Fruit fly (Drosophila melanogaster) S2 (cell line): ENCODE measurements around the gene CG11905.
"Not testable (repeated sequence)": the region's sequence is repeated elsewhere in the genome, so short reads cannot be mapped to it uniquely, and the experiment has no call there.

Experiments
- CG8478 ChIP-seq: fragments of >200 bp; optimal IDR thresholded peaks from 2 replicates; lab custom pipeline; 2018
- CTCF ChIP-seq, 2 experiments: fragments of >200 bp; optimal IDR thresholded peaks; 2 replicates each; lab custom pipeline; 2018

Gene CG11905

DNA sequence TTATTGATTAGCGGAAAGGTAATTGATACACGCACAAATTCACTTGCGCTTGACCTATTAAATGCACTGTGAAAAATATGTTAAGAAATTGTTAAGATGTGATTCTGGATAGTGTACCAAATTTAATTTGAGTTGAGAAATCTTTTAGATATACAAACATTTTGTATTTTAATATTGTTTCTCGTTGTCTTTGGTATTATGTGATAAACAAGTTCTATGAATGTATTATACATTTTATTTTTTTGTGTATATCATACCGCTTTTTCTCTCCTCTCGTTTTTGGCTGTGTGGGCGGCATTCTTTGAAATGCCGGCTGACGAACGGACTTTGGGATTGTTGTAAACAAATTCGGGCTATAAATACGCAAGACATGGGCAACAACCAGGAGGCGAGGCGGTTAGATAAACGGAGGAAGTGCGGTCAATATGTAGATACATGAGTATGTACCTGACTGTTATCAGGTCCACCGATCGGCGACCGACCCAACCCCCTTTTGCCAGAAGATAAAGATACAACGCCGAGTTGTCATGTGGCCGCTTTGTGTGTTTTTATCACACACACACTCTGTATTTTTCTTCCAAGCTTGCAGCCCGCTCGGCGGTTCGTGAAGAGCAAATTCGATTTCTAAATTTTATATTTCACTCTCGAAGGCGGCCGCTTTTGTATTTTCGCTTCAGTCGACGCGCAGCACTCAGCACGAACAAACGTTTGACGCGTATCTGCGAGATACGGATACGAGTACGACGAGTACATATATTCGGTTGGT is 21.6 kb upstream of the CG11905 start:
- no peak for TF ChIP-seq CG8478
- TF ChIP-seq CTCF (optimal IDR thresholded peaks at IDR 0.05; lab: Kevin White, UChicago) = no peak

DNA sequence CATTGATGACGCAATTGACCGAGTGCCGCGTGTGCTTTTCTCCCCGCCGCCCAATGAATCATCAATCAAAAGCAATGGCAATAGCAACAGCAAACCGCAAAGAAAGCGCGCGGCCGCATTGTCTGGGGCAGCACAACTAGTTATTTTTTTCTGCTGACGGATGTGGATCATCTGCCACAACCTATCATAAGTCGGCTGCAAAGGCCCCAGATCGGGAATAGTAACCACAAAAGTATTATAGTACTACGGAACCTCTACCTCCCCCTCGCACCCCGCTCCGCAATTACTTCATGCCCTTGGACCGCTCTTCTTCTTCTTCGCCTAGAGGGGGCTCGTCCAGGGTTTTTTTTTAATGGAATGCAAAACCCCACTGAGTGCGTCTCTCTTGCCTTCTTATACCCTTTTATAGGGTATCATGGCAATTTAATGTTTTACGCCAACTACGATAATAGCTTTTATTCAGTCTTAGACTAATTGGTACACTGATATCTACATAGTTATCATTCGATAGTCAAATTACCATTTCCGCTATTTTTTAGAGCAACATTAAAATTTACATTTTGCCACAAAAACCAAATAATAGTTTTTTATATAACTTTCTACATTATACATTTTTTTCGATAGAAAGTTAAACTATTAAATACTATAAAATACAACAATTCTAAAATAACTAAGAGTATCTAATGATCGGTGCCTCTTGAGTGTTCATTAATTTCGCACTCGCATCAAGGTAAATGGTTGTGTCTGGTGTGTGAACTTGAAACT is 20.8 kb upstream of the CG11905 start:
- no peak for TF ChIP-seq CG8478
- no peak for TF ChIP-seq CTCF (optimal IDR thresholded peaks at IDR 0.05; lab: Kevin White, UChicago)

DNA sequence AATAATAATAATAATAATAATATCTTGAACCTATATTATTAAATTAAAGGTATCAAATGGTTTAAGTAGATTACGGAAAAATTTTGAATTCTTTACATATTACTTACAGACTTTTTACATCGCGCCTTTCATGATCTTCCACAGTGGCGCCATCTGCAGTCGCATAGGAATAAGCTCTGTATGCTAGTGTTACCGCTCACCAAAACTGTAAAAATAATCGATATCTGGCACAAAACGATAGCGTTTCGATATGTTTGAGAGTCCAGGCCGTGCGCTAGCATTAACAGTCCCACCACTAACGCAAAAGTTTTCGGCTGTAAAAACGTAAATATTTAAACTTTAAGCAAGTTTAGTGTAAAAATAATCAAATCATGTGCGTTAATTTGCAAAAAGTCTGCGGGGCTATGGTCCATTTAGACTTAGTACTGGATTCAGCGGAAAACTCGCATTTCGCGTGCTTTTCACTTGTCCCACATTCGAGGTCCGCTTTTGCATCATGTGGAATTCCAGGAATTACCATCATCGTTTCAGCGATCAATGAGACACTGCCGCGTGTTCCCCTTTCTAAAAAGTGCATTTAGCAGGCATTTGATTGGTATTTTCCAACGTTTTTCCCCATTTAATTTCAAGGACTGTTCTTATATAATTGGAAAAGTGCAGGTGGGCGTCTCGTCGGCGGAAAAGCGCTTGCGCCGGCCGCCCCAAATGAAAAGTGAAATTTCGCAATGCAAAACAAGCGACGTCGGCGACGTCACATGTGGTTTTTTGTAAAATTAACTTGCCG is 20.1 kb upstream of the CG11905 start:
- TF ChIP-seq CTCF (optimal IDR thresholded peaks at IDR 0.05; lab: Kevin White, UChicago) (peak; percentile 93 to 94), CG8478 (no peak)

dm6 chr3L:16954522-16954921 is 19.2 kb upstream of the CG11905 start, which contains the start of gene Ogdh:
Gene Ogdh (plus strand): TSS chr3L:16954822.
- TF ChIP-seq CG8478; CTCF (optimal IDR thresholded peaks at IDR 0.05; lab: Kevin White, UChicago): not testable (repeated sequence)

DNA sequence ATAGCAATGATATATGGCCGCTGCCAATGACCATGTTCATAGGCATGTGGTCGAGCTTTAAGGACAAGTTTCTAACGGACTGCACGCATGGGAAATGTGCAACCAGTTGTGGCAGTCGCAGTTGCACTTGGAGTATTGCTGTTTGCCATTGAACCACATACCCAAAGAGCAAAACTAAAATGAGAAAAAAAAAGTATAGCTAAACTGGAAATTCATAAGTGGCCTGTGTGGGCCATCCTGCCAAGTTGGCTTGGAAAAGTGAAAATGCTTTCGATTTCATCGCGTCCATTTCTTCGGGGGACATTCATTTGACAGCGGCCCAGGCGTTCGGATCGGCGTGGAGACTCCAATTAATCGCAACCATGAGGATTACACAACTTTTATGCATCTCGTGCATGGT is 8.7 kb upstream of the CG11905 start, which contains the start of gene Obp73a:
Obp73a (plus strand) TSS at position 301 of the 400 bp plus-strand sequence.
- TF ChIP-seq CTCF (optimal IDR thresholded peaks at IDR 0.05; lab: Kevin White, UChicago) (no peak), CG8478 (no peak)

dm6 chr3L:16941319-16941718 is 6.0 kb upstream of the CG11905 start:
- no peak for TF ChIP-seq CG8478
- no peak for TF ChIP-seq CTCF (optimal IDR thresholded peaks at IDR 0.05; lab: Kevin White, UChicago)

DNA sequence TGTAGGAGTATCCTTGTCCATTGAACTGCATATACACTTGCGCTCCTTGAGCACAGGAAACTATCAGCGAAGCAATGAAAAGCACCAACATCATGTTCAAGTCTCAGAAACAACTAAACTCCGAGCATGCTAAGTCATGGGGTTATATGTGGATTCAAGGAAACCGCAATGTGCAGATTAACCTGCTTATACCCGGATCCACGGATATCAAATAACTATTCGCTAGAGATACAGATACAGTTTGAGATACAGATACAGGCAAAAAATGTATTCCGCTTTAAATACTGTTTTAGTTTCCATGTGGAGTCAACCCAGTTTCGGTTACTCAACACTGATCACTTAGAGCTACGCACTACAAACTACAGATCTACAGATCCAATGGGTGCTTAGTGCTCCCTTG is 3.5 kb upstream of the CG11905 start, which contains the start of gene CG13022:
CG13022 (minus strand) TSS at position 101 of the 400 bp plus-strand sequence.
- TF ChIP-seq CG8478 (no peak), CTCF (optimal IDR thresholded peaks at IDR 0.05; lab: Kevin White, UChicago) (no peak)

DNA sequence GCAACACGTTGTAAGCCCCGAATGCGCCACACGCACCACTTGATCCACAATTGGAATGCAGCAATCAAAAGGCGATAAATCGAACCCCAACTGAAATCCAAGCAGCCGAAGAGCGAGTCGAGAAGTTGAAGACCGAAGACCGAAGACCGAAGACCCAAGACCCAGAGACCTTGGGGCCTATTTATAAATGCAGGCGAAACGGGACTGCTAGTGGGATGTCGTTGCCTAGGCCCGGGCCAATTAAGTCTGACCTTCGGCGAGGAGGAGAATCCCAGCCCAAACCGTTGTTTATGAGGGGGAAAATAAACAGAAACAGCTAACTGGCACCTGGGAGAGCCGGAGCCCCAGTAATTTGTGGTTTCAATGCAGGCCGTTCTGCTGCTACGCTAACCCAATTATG is 1.4 kb upstream of the CG11905 start:
- TF ChIP-seq CTCF (optimal IDR thresholded peaks at IDR 0.05; lab: Kevin White, UChicago) (no peak), CG8478 (no peak)

- TF ChIP-seq CG8478 (no peak), CTCF (optimal IDR thresholded peaks at IDR 0.05; lab: Kevin White, UChicago) (peak; percentile 63 to 67)
Observed at dm6 chr3L:16930522-16930921, 4.8 kb downstream of the CG11905 start.

dm6 chr3L:16927375-16927774 is 8.0 kb downstream of the CG11905 start, which contains the start of gene CG13023:
Gene CG13023 (minus strand): TSS chr3L:16927434.
- no peak for TF ChIP-seq CTCF (optimal IDR thresholded peaks at IDR 0.05; lab: Kevin White, UChicago)
- TF ChIP-seq CG8478 = no peak

DNA sequence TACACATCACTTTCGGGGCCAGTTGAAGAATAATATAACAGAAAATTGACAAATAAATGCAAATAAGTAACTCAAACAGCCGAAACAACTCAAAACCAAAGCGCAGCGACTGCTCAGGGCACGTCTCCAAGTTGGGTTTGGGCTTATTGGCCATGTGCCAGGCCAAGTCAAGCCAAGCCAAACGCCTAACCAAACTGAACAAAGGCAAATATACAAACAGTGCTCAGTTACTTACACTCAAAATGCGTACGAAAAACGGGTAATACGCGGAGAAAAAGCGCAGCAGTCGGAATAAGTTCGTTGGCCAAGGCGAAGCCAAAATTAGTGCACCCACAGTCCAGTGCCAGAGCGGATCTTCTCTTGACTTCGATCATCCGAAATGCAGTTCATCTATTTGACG is 12.4 kb downstream of the CG11905 start, which contains the start of gene CG13028:
CG13028 (plus strand) TSS at position 301 of the 400 bp plus-strand sequence.
- no peak for TF ChIP-seq CG8478
- no peak for TF ChIP-seq CTCF (optimal IDR thresholded peaks at IDR 0.05; lab: Kevin White, UChicago)

dm6 chr3L:16917409-16918173 is 17.7 kb downstream of the CG11905 start:
- TF ChIP-seq CG8478 (no peak), CTCF (optimal IDR thresholded peaks at IDR 0.05; lab: Kevin White, UChicago) (no peak)

- TF ChIP-seq CG8478 (no peak), CTCF (optimal IDR thresholded peaks at IDR 0.05; lab: Kevin White, UChicago) (no peak)
Observed at dm6 chr3L:16915766-16916476, 19.4 kb downstream of the CG11905 start.

DNA sequence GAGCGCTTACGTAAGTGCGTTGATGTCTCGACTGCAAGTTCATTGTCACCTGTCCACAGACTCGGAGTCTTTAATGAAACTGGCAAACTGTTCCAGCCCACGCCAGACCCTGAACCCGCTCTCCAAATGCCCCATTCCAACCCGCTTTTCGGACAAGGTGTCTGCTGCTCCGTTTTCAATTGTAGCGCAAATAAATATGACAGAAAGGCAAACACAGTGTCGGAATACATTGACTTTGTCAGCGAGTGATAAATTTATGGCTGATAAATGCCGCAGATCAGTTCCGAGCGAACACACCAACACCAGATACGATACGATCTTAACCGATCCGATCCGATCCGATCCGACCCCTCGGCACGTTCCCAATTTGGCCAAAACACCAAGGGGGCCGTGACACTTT is 21.2 kb downstream of the CG11905 start:
- TF ChIP-seq CG8478 (no peak), CTCF (optimal IDR thresholded peaks at IDR 0.05; lab: Kevin White, UChicago) (no peak)
